Worm (Caenorhabditis elegans): ENCODE measurements around the gene ugt-44.

The ugt-44 gene

ce11 chrIV:10462608-10463007 lies 6.9 kb upstream of the ugt-44 start:
- TF ChIP-seq ceh-13 (GFP tag; optimal IDR thresholded peaks at IDR 0.05) (no peak), sea-1 (GFP tag; conservative IDR thresholded peaks at IDR 0.05) (no peak)

- TF ChIP-seq pes-1 (GFP tag; IDR thresholded peaks at IDR 0.05) (no peak), aly-1 (tag; optimal IDR thresholded peaks at IDR 0.05) (no peak), hmbx-1 (tag; optimal IDR thresholded peaks at IDR 0.05) (no peak), ceh-36 (tag; optimal IDR thresholded peaks at IDR 0.05) (no peak), tbx-11 (GFP tag; IDR thresholded peaks at IDR 0.05) (no peak), tra-4 (tag; optimal IDR thresholded peaks at IDR 0.05) (no peak), flt-1 (GFP tag; IDR thresholded peaks at IDR 0.05) (no peak), B0310.2 (tag; optimal IDR thresholded peaks at IDR 0.05) (no peak), tbx-37 (GFP tag; conservative IDR thresholded peaks at IDR 0.05) (no peak)
Observed at ce11 chrIV:10463127-10463526, 6.4 kb upstream of the ugt-44 start.

DNA sequence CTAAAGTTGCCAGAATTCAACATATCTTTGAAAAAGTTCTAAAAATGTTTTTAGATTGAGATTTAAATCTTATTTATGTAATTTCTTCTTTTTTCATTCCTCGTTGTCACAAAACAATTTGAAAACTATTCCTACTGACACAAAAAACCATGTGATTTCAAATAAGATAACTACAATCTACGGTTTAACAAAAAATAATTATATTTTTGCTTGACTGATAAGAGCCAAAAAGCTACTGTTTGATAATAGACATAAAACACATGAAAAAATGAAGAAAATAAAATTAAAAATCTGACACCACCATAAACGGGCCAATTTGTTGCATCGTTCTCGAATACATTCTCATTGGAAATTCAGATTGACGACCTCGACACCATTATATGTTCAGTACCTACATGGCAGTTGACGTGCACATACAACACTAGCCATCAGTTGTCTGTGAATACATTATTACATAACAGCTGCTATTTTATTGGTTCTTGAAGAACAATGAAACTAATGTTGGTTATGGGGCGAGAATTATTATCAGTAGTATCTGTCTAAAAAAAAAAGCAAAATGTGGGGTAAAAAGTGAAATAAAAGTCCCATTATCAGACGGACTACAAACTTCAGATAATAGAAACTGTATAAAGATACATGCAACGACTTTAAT lies 5.4 kb upstream of the ugt-44 start, which contains the start of gene ugt-43:
ugt-43 (plus strand) TSS at position 602 of the 652 bp plus-strand sequence.
- TF ChIP-seq tra-4 (tag; optimal IDR thresholded peaks at IDR 0.05) = no peak
- no peak for TF ChIP-seq flt-1 (GFP tag; IDR thresholded peaks at IDR 0.05)
- no peak for TF ChIP-seq hmbx-1 (tag; optimal IDR thresholded peaks at IDR 0.05)
- no peak for TF ChIP-seq tbx-11 (GFP tag; IDR thresholded peaks at IDR 0.05)
- TF ChIP-seq scrt-1 (GFP tag; IDR thresholded peaks at IDR 0.05) = no peak
- TF ChIP-seq ceh-13 (GFP tag; optimal IDR thresholded peaks at IDR 0.05) = no peak
- TF ChIP-seq ceh-36 (tag; optimal IDR thresholded peaks at IDR 0.05) = no peak
- no peak for TF ChIP-seq pes-1 (GFP tag; IDR thresholded peaks at IDR 0.05)
- TF ChIP-seq B0310.2 (tag; optimal IDR thresholded peaks at IDR 0.05) = no peak
- TF ChIP-seq ets-7 (tag; optimal IDR thresholded peaks at IDR 0.05) = no peak
- no peak for TF ChIP-seq sea-1 (GFP tag; conservative IDR thresholded peaks at IDR 0.05)
- TF ChIP-seq hmg-4 (GFP tag; optimal IDR thresholded peaks at IDR 0.05) = no peak
- TF ChIP-seq aly-1 (tag; optimal IDR thresholded peaks at IDR 0.05) = no peak
- no peak for TF ChIP-seq ama-1 (optimal IDR thresholded peaks at IDR 0.05)
- no peak for TF ChIP-seq tbx-37 (GFP tag; conservative IDR thresholded peaks at IDR 0.05)
- no peak for TF ChIP-seq F13C5.2 (tag; optimal IDR thresholded peaks at IDR 0.05)
- TF ChIP-seq hnd-1 (tag; optimal IDR thresholded peaks at IDR 0.05) = no peak

- TF ChIP-seq ceh-36 (tag; optimal IDR thresholded peaks at IDR 0.05) = no peak
- TF ChIP-seq ets-7 (tag; optimal IDR thresholded peaks at IDR 0.05) = no peak
- TF ChIP-seq sea-1 (GFP tag; conservative IDR thresholded peaks at IDR 0.05) = no peak
- TF ChIP-seq hmg-4 (GFP tag; optimal IDR thresholded peaks at IDR 0.05) = no peak
- no peak for TF ChIP-seq tbx-37 (GFP tag; conservative IDR thresholded peaks at IDR 0.05)
- TF ChIP-seq ceh-13 (GFP tag; optimal IDR thresholded peaks at IDR 0.05) = no peak
- TF ChIP-seq scrt-1 (GFP tag; IDR thresholded peaks at IDR 0.05) = no peak
- TF ChIP-seq hnd-1 (tag; optimal IDR thresholded peaks at IDR 0.05) = no peak
- no peak for TF ChIP-seq tra-4 (tag; optimal IDR thresholded peaks at IDR 0.05)
- no peak for TF ChIP-seq F13C5.2 (tag; optimal IDR thresholded peaks at IDR 0.05)
Observed at ce11 chrIV:10465764-10466163, 3.8 kb upstream of the ugt-44 start.

DNA sequence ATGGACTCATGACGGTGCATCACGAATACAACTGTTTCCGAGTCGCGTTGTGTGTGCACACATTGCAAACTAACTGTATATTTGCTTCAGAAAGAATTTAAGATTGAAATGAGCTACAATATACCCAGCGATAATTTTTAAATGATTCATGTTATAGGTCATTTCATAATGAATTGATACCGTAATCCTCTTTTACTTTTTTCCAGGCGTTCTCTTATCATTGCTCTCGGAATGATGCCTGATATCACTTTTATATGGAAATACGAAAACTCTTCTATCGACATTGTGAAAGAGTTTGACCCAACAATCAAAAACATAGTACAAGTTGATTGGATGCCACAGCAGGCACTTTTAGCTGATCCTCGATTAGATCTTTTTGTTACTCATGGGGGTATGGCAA lies 3.1 kb upstream of the ugt-44 start:
- TF ChIP-seq pes-1 (GFP tag; IDR thresholded peaks at IDR 0.05) (no peak), hmg-4 (GFP tag; optimal IDR thresholded peaks at IDR 0.05) (no peak), hnd-1 (tag; optimal IDR thresholded peaks at IDR 0.05) (no peak)

ce11 chrIV:10467347-10467746 lies 2.2 kb upstream of the ugt-44 start:
- TF ChIP-seq tbx-11 (GFP tag; IDR thresholded peaks at IDR 0.05) (no peak), tra-4 (tag; optimal IDR thresholded peaks at IDR 0.05) (no peak), tbx-37 (GFP tag; conservative IDR thresholded peaks at IDR 0.05) (no peak), hmg-4 (GFP tag; optimal IDR thresholded peaks at IDR 0.05) (no peak), hnd-1 (tag; optimal IDR thresholded peaks at IDR 0.05) (no peak), hmbx-1 (tag; optimal IDR thresholded peaks at IDR 0.05) (no peak), F13C5.2 (tag; optimal IDR thresholded peaks at IDR 0.05) (no peak), flt-1 (GFP tag; IDR thresholded peaks at IDR 0.05) (no peak), aly-1 (tag; optimal IDR thresholded peaks at IDR 0.05) (no peak), ceh-13 (GFP tag; optimal IDR thresholded peaks at IDR 0.05) (no peak), pes-1 (GFP tag; IDR thresholded peaks at IDR 0.05) (no peak), ceh-36 (tag; optimal IDR thresholded peaks at IDR 0.05) (no peak), scrt-1 (GFP tag; IDR thresholded peaks at IDR 0.05) (no peak), B0310.2 (tag; optimal IDR thresholded peaks at IDR 0.05) (no peak), ama-1 (optimal IDR thresholded peaks at IDR 0.05) (no peak), sea-1 (GFP tag; conservative IDR thresholded peaks at IDR 0.05) (no peak), ets-7 (tag; optimal IDR thresholded peaks at IDR 0.05) (no peak)

DNA sequence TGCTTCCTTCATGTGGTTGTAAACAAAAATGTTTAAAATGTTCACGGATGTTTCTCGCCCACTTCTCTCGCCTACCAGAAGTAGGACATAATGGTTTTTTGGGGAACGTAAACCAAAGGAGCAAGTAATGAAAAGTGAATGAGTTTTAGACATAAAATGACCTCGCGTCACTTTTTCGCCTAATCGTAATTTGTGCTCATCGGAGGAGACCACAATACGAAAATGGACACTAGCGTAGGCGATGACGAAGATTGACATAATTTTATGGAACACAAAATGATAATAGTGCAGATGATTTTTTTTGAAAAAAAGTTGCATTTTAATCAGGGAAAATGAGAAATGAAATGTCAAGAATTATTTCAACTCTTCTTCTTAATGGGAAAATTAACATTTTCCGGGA lies 879 bp upstream of the ugt-44 start:
- TF ChIP-seq hmbx-1 (tag; optimal IDR thresholded peaks at IDR 0.05) (no peak), B0310.2 (tag; optimal IDR thresholded peaks at IDR 0.05) (no peak), sea-1 (GFP tag; conservative IDR thresholded peaks at IDR 0.05) (no peak)

DNA sequence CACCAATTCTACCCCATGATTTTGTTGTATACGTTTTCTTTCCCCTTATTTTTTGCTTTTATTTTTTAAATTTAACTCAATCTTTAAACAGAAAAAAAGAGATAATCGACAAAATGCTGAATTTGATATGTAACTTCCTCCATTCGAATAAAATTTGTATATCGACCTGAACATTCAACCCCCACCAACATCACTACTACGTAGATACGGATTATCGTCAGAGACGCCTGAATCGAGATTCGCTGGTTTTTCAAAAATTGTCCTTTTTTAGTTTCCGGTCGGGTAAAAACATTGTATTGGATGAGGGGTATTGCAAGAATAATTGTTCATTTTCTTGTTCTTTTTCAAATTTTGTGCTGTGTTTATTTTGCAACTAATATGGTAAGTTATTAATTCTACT lies 2.9 kb downstream of the ugt-44 start, which contains the start of gene bgnt-1.1:
bgnt-1.1 (plus strand) TSS at position 301 of the 400 bp plus-strand sequence.
- TF ChIP-seq ceh-36 (tag; optimal IDR thresholded peaks at IDR 0.05) = no peak
- TF ChIP-seq pes-1 (GFP tag; IDR thresholded peaks at IDR 0.05) = no peak
- TF ChIP-seq tra-4 (tag; optimal IDR thresholded peaks at IDR 0.05) = no peak
- TF ChIP-seq ets-7 (tag; optimal IDR thresholded peaks at IDR 0.05) = no peak
- no peak for TF ChIP-seq scrt-1 (GFP tag; IDR thresholded peaks at IDR 0.05)
- no peak for TF ChIP-seq hmbx-1 (tag; optimal IDR thresholded peaks at IDR 0.05)
